Worm (Caenorhabditis elegans) whole organism, L1 larva: ENCODE data around the gene ttr-45.
"Not testable (repeated sequence)": the region's sequence is repeated elsewhere in the genome, so short reads cannot be mapped to it uniquely, and the experiment has no call there.

Source experiments
- blmp-1 ChIP-seq: fragments of 150-350 bp; optimal IDR thresholded peaks from 2 replicates; lab custom pipeline; 2014; ENCODE audit warnings: missing biosample characterization, missing genetic modification characterization
- ceh-8 ChIP-seq: fragments of 200-800 bp; sonication (Bioruptor generic); optimal IDR thresholded peaks from 2 replicates; lab custom pipeline; 2018; ENCODE audit warnings: mild to moderate bottlenecking, missing genetic modification characterization, moderate library complexity, missing compliant biosample characterization
- ceh-90 ChIP-seq: sonication (generic microtip); optimal IDR thresholded peaks from 2 replicates; lab custom pipeline; 2016; ENCODE audit warnings: missing genetic modification characterization, missing compliant biosample characterization
- ces-1 ChIP-seq: fragments of 150-350 bp; optimal IDR thresholded peaks from 2 replicates; lab custom pipeline; 2014; ENCODE audit warnings: missing biosample characterization, missing genetic modification reagents, missing genetic modification characterization
- efl-1 ChIP-seq, 4 experiments: fragments of 150-350 bp; optimal IDR thresholded peaks in 3 of 4; peaks in 1 of 4; 1 replicate in 1 of 4; 2 replicates in 3 of 4; lab custom pipeline; 2014; ENCODE audit warnings: missing biosample characterization in 2 of 4, missing genetic modification characterization in 2 of 4, missing genetic modification reagents in 2 of 4
- efl-3 ChIP-seq: fragments of 200-800 bp; sonication (Bioruptor generic); optimal IDR thresholded peaks from 2 replicates; lab custom pipeline; 2018; ENCODE audit warnings: mild to moderate bottlenecking, missing genetic modification characterization, missing compliant biosample characterization
- elt-2 ChIP-seq: sonication (generic microtip); optimal IDR thresholded peaks from 2 replicates; lab custom pipeline; 2016; ENCODE audit warnings: missing genetic modification characterization, mild to moderate bottlenecking, inconsistent platforms, missing compliant biosample characterization, missing genetic modification reagents
- elt-3 ChIP-seq, 6 experiments: fragments of 150-350 bp in 1 of 6; sonication (generic microtip); optimal IDR thresholded peaks; 2 replicates each; lab custom pipeline; 2017 to 2018; ENCODE audit warnings: missing biosample characterization in 6 of 6, missing genetic modification characterization in 6 of 6, inconsistent platforms in 1 of 6
- ets-5 ChIP-seq: fragments of 200-800 bp; sonication (Bioruptor generic); IDR thresholded peaks from 2 replicates; pipeline ENCODE4 v1.3.6; 2022; ENCODE audit warnings: missing genetic modification characterization, missing compliant biosample characterization
- fkh-10 ChIP-seq: sonication (generic microtip); optimal IDR thresholded peaks from 2 replicates; lab custom pipeline; 2017; ENCODE audit warnings: missing biosample characterization, missing genetic modification reagents, missing genetic modification characterization
- fkh-4 ChIP-seq: sonication (generic microtip); optimal IDR thresholded peaks from 2 replicates; lab custom pipeline; 2016; ENCODE audit warnings: missing compliant biosample characterization, missing genetic modification characterization, borderline replicate concordance
- hlh-17 ChIP-seq: fragments of 200-800 bp; sonication (Bioruptor generic); optimal IDR thresholded peaks from 2 replicates; lab custom pipeline; 2018; ENCODE audit warnings: missing genetic modification characterization, mild to moderate bottlenecking, missing compliant biosample characterization, moderate library complexity, borderline replicate concordance
- isw-1 ChIP-seq: fragments of 200-800 bp; sonication (Bioruptor generic); IDR thresholded peaks from 2 replicates; pipeline ENCODE4 v1.3.6; 2022; ENCODE audit warnings: missing genetic modification characterization, missing compliant biosample characterization
- jun-1 ChIP-seq: fragments of 150-350 bp; optimal IDR thresholded peaks from 2 replicates; lab custom pipeline; 2014; ENCODE audit warnings: missing biosample characterization, missing genetic modification reagents, missing genetic modification characterization
- lin-15B ChIP-seq: fragments of 150-350 bp; sonication (generic microtip); optimal IDR thresholded peaks from 3 replicates; lab custom pipeline; 2014; ENCODE audit warnings: missing biosample characterization, missing genetic modification characterization
- lir-3 ChIP-seq: sonication (generic microtip); optimal IDR thresholded peaks from 2 replicates; lab custom pipeline; 2016; ENCODE audit warnings: mild to moderate bottlenecking, missing genetic modification characterization, moderate library complexity, missing compliant biosample characterization; ENCODE audit not compliant: poor library complexity
- nhr-11 ChIP-seq: fragments of 150-350 bp; optimal IDR thresholded peaks from 2 replicates; lab custom pipeline; 2014; ENCODE audit warnings: missing biosample characterization, missing genetic modification characterization
- nhr-28 ChIP-seq: fragments of 150-350 bp; optimal IDR thresholded peaks from 2 replicates; lab custom pipeline; 2014; ENCODE audit warnings: missing biosample characterization, missing genetic modification characterization
- nhr-71 ChIP-seq: sonication (generic microtip); optimal IDR thresholded peaks from 2 replicates; lab custom pipeline; 2016; ENCODE audit warnings: mild to moderate bottlenecking, missing genetic modification characterization, moderate library complexity, missing compliant biosample characterization
- nhr-77 ChIP-seq: fragments of 150-350 bp; optimal IDR thresholded peaks from 2 replicates; lab custom pipeline; 2014; ENCODE audit warnings: missing biosample characterization, missing genetic modification characterization
- nhr-85 ChIP-seq: sonication (generic microtip); peaks from one replicate; lab custom pipeline; 2016; ENCODE audit warnings: missing genetic modification characterization, inconsistent platforms, missing compliant biosample characterization
- rnt-1 ChIP-seq: sonication (generic microtip); optimal IDR thresholded peaks from 2 replicates; lab custom pipeline; 2016; ENCODE audit warnings: mild to moderate bottlenecking, missing genetic modification characterization, moderate library complexity, missing compliant biosample characterization
- skn-1 ChIP-seq: fragments of 150-350 bp; optimal IDR thresholded peaks from 2 replicates; lab custom pipeline; 2014; ENCODE audit warnings: missing biosample characterization, missing genetic modification characterization
- snpc-4 ChIP-seq: fragments of 150-350 bp; optimal IDR thresholded peaks from 2 replicates; lab custom pipeline; 2014; ENCODE audit warnings: missing biosample characterization, missing genetic modification characterization
- sox-4 ChIP-seq: sonication (generic microtip); optimal IDR thresholded peaks from 2 replicates; lab custom pipeline; 2016; ENCODE audit warnings: missing genetic modification characterization, missing compliant biosample characterization
- tbx-2 ChIP-seq: sonication (generic microtip); optimal IDR thresholded peaks from 2 replicates; lab custom pipeline; 2016; ENCODE audit warnings: missing genetic modification characterization, missing compliant biosample characterization
- unc-98 ChIP-seq: fragments of 200-800 bp; sonication (Bioruptor generic); IDR thresholded peaks from 2 replicates; pipeline ENCODE4 v1.3.6; 2022; ENCODE audit warnings: missing genetic modification characterization, missing compliant biosample characterization
- vab-15 ChIP-seq: sonication (generic microtip); optimal IDR thresholded peaks from 2 replicates; lab custom pipeline; 2017; ENCODE audit warnings: missing genotype, mild to moderate bottlenecking, missing genetic modification characterization, missing compliant biosample characterization
- xbp-1 ChIP-seq: sonication (generic microtip); optimal IDR thresholded peaks from 2 replicates; lab custom pipeline; 2016; ENCODE audit warnings: missing genetic modification characterization, missing compliant biosample characterization

The ttr-45 gene

DNA sequence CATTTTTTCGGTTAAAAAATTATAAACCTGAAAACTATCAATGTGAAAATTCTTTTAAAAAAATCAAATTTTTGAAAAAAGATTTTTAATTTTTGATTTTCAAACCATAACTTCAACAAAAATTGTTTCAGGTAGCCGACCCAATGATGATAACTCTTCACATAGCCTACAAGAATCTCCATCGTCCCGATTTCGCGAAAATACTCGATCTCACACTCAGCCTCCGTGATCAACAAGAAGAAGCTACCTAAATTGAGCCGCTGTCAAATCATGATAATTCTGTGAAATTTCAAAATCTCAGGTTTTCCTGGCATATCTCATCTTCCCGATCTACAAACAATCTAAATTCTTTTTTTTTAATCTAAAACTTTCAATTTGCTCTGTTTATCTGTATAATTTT, 3.8 kb upstream of the ttr-45 start:
- TF ChIP-seq skn-1 (tag; lab: Kevin White, UChicago) (no peak), sox-4 (tag; lab: Kevin White, UChicago) (no peak), hlh-17 (GFP tag; lab: Kevin White, UChicago) (no peak), fkh-10 (GFP tag; lab: Kevin White, UChicago) (no peak), ceh-90 (no peak), ces-1 (GFP tag; lab: Kevin White, UChicago) (no peak), nhr-11 (tag; lab: Kevin White, UChicago) (no peak), jun-1 (tag; lab: Kevin White, UChicago) (no peak), lir-3 (tag; lab: Kevin White, UChicago) (no peak), lin-15B (tag; lab: Kevin White, UChicago) (no peak), ceh-8 (no peak), elt-3 (tag; optimal IDR thresholded peaks at IDR 0.05; lab: Kevin White, UChicago) (no peak), xbp-1 (tag; lab: Kevin White, UChicago) (no peak), nhr-28 (tag; lab: Kevin White, UChicago) (no peak), elt-2 (tag; lab: Kevin White, UChicago) (no peak)

ce11 chrIV:13252211-13252610, 1.8 kb upstream of the ttr-45 start, which contains the start of gene ttr-51:
Gene ttr-51 (minus strand): TSS chrIV:13252311.
- no peak for TF ChIP-seq lin-15B (tag; lab: Kevin White, UChicago)
- peak; percentile 15 for TF ChIP-seq rnt-1 (tag; lab: Kevin White, UChicago)
- TF ChIP-seq, all 84 proteins: peak for 1

DNA sequence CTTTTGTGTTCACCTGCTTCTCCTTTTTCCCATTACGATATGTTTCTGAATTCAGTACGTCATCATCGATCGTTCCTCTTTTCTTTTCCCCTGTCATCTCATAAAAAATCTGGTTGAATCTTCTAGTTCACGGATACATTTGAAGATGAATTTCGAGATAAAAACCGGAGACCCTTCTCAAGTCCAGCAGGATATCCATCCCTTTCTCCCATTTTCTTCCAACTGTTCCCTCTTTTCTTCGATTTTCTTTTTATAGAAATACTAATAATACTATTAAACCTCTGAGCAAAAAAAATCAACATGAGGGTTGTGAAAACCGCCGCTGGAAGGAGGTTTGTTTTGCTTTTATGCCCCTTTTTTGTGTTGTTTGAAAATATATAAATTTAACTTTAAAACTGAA, 1.9 kb downstream of the ttr-45 start, which contains the start of gene bus-12:
Gene bus-12, plus strand, starts transcription at position 301 of the 400 bp plus-strand sequence.
- no peak for TF ChIP-seq efl-3 (GFP tag; lab: Kevin White, UChicago)
- TF ChIP-seq blmp-1 (tag; lab: Kevin White, UChicago) = peak; percentile 4

ce11 chrIV:13258872-13259271, 4.8 kb downstream of the ttr-45 start, which contains the start of gene JC8.16:
Gene JC8.16 (plus strand): TSS chrIV:13259172.
- TF ChIP-seq nhr-77 (tag; lab: Kevin White, UChicago) (no peak), efl-1 (optimal IDR thresholded peaks at IDR 0.05; lab: Kevin White, UChicago) (no peak), efl-1 (GFP tag; optimal IDR thresholded peaks at IDR 0.05 in 1 of 2; lab: Kevin White, UChicago) (peak in 1 of 2 experiments; percentile 88), snpc-4 (tag; lab: Kevin White, UChicago) (no peak)

DNA sequence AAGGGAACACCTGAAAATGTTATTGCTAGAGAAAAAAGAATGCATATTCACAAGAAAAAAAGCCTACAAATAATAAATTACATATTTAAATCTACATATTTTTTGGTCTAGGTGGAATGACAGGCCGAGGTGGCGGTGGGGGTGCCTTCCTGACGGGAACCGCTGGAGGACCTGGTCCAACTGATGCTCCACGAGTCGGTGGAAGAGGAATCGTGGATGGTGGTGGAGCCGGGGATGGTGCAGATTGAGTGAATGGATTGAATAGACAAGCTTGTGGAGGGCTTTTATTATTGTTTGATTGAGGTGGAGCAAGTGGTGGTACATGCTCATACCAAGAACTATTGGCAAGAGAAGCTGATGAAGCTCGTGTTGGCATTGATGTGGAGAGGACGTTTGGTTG, 7.8 kb downstream of the ttr-45 start:
- TF ChIP-seq fkh-4 (tag; lab: Kevin White, UChicago) (no peak), ets-5 (GFP tag; lab: Robert Waterston, UW) (0 out of 2 replicates have a peak, but pooled peaks have one; percentile 38)

- TF ChIP-seq efl-1 (optimal IDR thresholded peaks at IDR 0.05; lab: Kevin White, UChicago) (peak in 1 of 2 experiments; percentile 10), nhr-85 (tag; lab: Kevin White, UChicago) (peak; percentile 15), unc-98 (GFP tag; lab: Robert Waterston, UW) (peak; percentile 53; the same call in 1 of the 2 replicates), isw-1 (GFP tag; lab: Robert Waterston, UW) (peak; percentile 9; the same call in 1 of the 2 replicates), ceh-90 (peak; percentile 23), nhr-71 (tag; lab: Kevin White, UChicago) (peak; percentile 25)
- TF ChIP-seq efl-1 (GFP tag; optimal IDR thresholded peaks at IDR 0.05 in 1 of 2; lab: Kevin White, UChicago) = not testable (repeated sequence)
Observed at ce11 chrIV:13262849-13263248, 8.8 kb downstream of the ttr-45 start.

DNA sequence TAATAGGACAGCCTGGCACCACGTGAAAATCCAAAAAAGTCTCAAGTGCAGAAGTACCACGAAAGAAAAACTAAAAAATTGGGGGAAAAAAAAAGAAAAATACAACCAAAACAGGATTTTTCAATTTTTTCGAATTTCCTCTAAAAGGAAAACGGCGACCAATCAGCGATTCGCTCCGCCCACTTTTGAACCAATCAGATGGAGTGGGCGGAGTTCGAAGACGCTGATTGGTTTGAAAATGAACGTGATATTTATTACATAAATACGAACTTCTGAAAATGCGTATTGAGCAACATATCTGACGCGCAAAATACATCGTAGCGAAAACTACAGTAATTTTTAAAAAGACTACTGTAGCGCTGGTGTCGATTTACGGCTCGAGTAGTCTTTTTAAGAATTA, 14.4 kb downstream of the ttr-45 start:
- no peak for TF ChIP-seq elt-3 (tag; optimal IDR thresholded peaks at IDR 0.05; lab: Kevin White, UChicago)
- TF ChIP-seq tbx-2 = no peak
- TF ChIP-seq vab-15 (tag; lab: Kevin White, UChicago) = no peak
- no peak for TF ChIP-seq efl-3 (GFP tag; lab: Kevin White, UChicago)
